Worm (Caenorhabditis elegans) whole organism, young adult: ENCODE data around the gene F13H10.8.

ENCODE experiments used
- F52B5.7 ChIP-seq: sonication (generic microtip); optimal IDR thresholded peaks from 2 replicates; lab custom pipeline; 2016; ENCODE audit warnings: mild to moderate bottlenecking, missing genetic modification characterization, missing compliant biosample characterization
- T26A5.8 ChIP-seq: sonication (generic microtip); optimal IDR thresholded peaks from 2 replicates; lab custom pipeline; 2016; ENCODE audit warnings: missing genetic modification characterization, missing compliant biosample characterization
- ceh-27 ChIP-seq: fragments of 200-800 bp; sonication (Bioruptor generic); optimal IDR thresholded peaks from 2 replicates; lab custom pipeline; 2018; ENCODE audit warnings: mild to moderate bottlenecking, missing genetic modification characterization, moderate library complexity, missing compliant biosample characterization
- dpff-1 ChIP-seq: sonication (generic microtip); optimal IDR thresholded peaks from 2 replicates; lab custom pipeline; 2017; ENCODE audit warnings: mild to moderate bottlenecking, missing genetic modification characterization, missing compliant biosample characterization
- nfya-1 ChIP-seq: sonication (generic microtip); optimal IDR thresholded peaks from 2 replicates; lab custom pipeline; 2017; ENCODE audit warnings: antibody characterized with exemption, missing compliant biosample characterization, missing genetic modification characterization, borderline replicate concordance; ENCODE audit not compliant: insufficient read depth
- nhr-120 ChIP-seq: fragments of 200-800 bp; sonication (Bioruptor generic); IDR thresholded peaks from 2 replicates; pipeline ENCODE4 v1.3.6; 2022; ENCODE audit warnings: missing genetic modification characterization, missing compliant biosample characterization
- nhr-80 ChIP-seq: sonication (generic microtip); optimal IDR thresholded peaks from 2 replicates; lab custom pipeline; 2016; ENCODE audit warnings: missing genetic modification characterization, missing compliant biosample characterization
- rec-8 ChIP-seq, 2 experiments: sonication (generic microtip); optimal IDR thresholded peaks; 2 replicates each; lab custom pipeline; 2016; ENCODE audit warnings: mild to moderate bottlenecking in 2 of 2, missing genetic modification characterization in 2 of 2, missing genetic modification reagents in 2 of 2, missing genotype in 2 of 2, missing biosample characterization in 1 of 2, missing compliant biosample characterization in 1 of 2, moderate library complexity in 1 of 2
- tlf-1 ChIP-seq: fragments of 200-800 bp; sonication (Bioruptor generic); optimal IDR thresholded peaks from 2 replicates; lab custom pipeline; 2018; ENCODE audit warnings: mild to moderate bottlenecking, missing genetic modification characterization, missing compliant biosample characterization
- unc-130 ChIP-seq: sonication (generic microtip); optimal IDR thresholded peaks from 2 replicates; lab custom pipeline; 2016; ENCODE audit warnings: missing genetic modification reagents, missing genetic modification characterization, missing compliant biosample characterization

DNA sequence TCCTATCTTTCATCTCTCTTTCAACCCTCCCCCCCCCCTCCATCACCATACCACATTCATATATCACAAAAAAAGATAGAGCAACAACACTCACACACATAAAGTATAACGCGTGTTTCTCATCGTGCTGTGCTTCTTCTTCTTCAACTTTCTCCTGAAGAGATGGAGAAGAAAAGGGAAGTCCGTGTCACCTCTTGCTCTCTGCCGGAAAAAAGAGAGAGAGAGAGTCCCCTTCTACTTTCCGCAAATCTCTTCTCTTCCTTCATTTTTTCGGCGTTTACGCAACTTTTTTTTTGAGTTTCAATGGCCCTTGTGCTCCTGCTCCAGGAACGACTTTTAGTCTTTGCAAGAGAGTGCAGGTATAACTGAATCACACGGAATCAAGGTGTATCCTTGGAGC is 40.6 kb upstream of the F13H10.8 start:
- TF ChIP-seq F52B5.7: no peak
- TF ChIP-seq unc-130 (GFP tag; lab: Kevin White, UChicago): no peak
- no peak for TF ChIP-seq ceh-27 (GFP tag; lab: Kevin White, UChicago)
- no peak for TF ChIP-seq dpff-1 (tag; lab: Kevin White, UChicago)
- no peak for TF ChIP-seq nhr-120
- no peak for TF ChIP-seq nhr-80 (tag; lab: Kevin White, UChicago)
- TF ChIP-seq nfya-1 (tag; lab: Kevin White, UChicago): no peak
- TF ChIP-seq tlf-1 (GFP tag; lab: Kevin White, UChicago): no peak
- no peak for TF ChIP-seq T26A5.8 (tag; lab: Kevin White, UChicago)
- TF ChIP-seq rec-8 (tag; optimal IDR thresholded peaks at IDR 0.05; lab: Kevin White, UChicago): no peak
